Fruit fly (Drosophila melanogaster) whole organism, adult: ENCODE measurements around the gene Cpr65Eb.
A peak's percentile ranks its signal among the peaks of the same experiment; 100 is the strongest.

Experiments used
- CG11617 ChIP-seq: fragments of 200-800 bp; sonication (Bioruptor generic); optimal IDR thresholded peaks from 2 replicates; lab custom pipeline; 2017; ENCODE audit warnings: mild to moderate bottlenecking, missing biosample characterization, missing genetic modification reagents, missing genetic modification characterization
- CG12768 ChIP-seq: fragments of 200-800 bp; sonication (Bioruptor generic); optimal IDR thresholded peaks from 2 replicates; lab custom pipeline; 2017; ENCODE audit warnings: missing biosample characterization, missing genetic modification characterization, mild to moderate bottlenecking, moderate library complexity, missing genetic modification reagents
- CG14711 ChIP-seq: fragments of 200-800 bp; sonication (Bioruptor generic); optimal IDR thresholded peaks from 2 replicates; lab custom pipeline; 2018; ENCODE audit warnings: missing biosample characterization, mild to moderate bottlenecking, missing genetic modification characterization, moderate library complexity
- CG1620 ChIP-seq: fragments of 200-800 bp; sonication (Bioruptor generic); optimal IDR thresholded peaks from 2 replicates; lab custom pipeline; 2016; ENCODE audit warnings: missing biosample characterization, missing genetic modification characterization
- CG33017 ChIP-seq: fragments of 200-800 bp; sonication (Bioruptor generic); optimal IDR thresholded peaks from 2 replicates; lab custom pipeline; 2018; ENCODE audit warnings: missing biosample characterization, mild to moderate bottlenecking, missing genetic modification characterization, moderate library complexity
- CG5204 ChIP-seq: fragments of 200-800 bp; sonication (Bioruptor generic); optimal IDR thresholded peaks from 2 replicates; lab custom pipeline; 2016; ENCODE audit warnings: missing biosample characterization, missing genetic modification characterization
- CG7045 ChIP-seq: fragments of 200-800 bp; sonication (Bioruptor generic); optimal IDR thresholded peaks from 2 replicates; lab custom pipeline; 2017; ENCODE audit warnings: missing biosample characterization, mild to moderate bottlenecking, missing genetic modification characterization
- CG7101 ChIP-seq: fragments of 200-800 bp; sonication (Bioruptor generic); optimal IDR thresholded peaks from 2 replicates; lab custom pipeline; 2018; ENCODE audit warnings: missing biosample characterization, mild to moderate bottlenecking, missing genetic modification characterization, moderate library complexity
- Clk ChIP-seq: fragments of 200-800 bp; sonication (Bioruptor generic); optimal IDR thresholded peaks from 2 replicates; lab custom pipeline; 2017; ENCODE audit warnings: missing biosample characterization, missing genetic modification characterization
- Crg-1 ChIP-seq: fragments of 200-800 bp; sonication (Bioruptor generic); optimal IDR thresholded peaks from 2 replicates; lab custom pipeline; 2016; ENCODE audit warnings: missing biosample characterization, missing genetic modification characterization
- Hr96 ChIP-seq: fragments of 200-800 bp; sonication (Bioruptor generic); optimal IDR thresholded peaks from 2 replicates; lab custom pipeline; 2016; ENCODE audit warnings: missing biosample characterization, missing genetic modification characterization
- Mnt ChIP-seq: fragments of 200-800 bp; sonication (Bioruptor generic); optimal IDR thresholded peaks from 2 replicates; lab custom pipeline; 2016; ENCODE audit warnings: missing biosample characterization, mild to moderate bottlenecking, missing genetic modification characterization
- bab1 ChIP-seq: fragments of 200-800 bp; sonication (Bioruptor generic); optimal IDR thresholded peaks from 3 replicates; lab custom pipeline; 2019; ENCODE audit warnings: missing biosample characterization, mild to moderate bottlenecking, missing genetic modification characterization, moderate library complexity
- cic ChIP-seq: fragments of 200-800 bp; sonication (Bioruptor generic); optimal IDR thresholded peaks from 2 replicates; lab custom pipeline; 2017; ENCODE audit warnings: missing biosample characterization, mild to moderate bottlenecking, missing genetic modification characterization, moderate library complexity
- cnc ChIP-seq, 2 experiments: fragments of >200 bp; optimal IDR thresholded peaks; 2 replicates each; lab custom pipeline; 2017
- kay ChIP-seq: fragments of 200-800 bp; sonication (Bioruptor generic); peaks from one replicate; lab custom pipeline; 2016; ENCODE audit warnings: missing biosample characterization, missing genetic modification characterization, borderline replicate concordance
- ovo ChIP-seq: fragments of 200-800 bp; sonication (Bioruptor generic); optimal IDR thresholded peaks from 2 replicates; lab custom pipeline; 2016; ENCODE audit warnings: missing biosample characterization, missing genetic modification characterization
- pad ChIP-seq: fragments of 200-800 bp; sonication (Bioruptor generic); optimal IDR thresholded peaks from 3 replicates; lab custom pipeline; 2017; ENCODE audit warnings: missing biosample characterization, missing genetic modification characterization, mild to moderate bottlenecking, moderate library complexity, missing genetic modification reagents
- tj ChIP-seq: fragments of 200-800 bp; sonication (Bioruptor generic); optimal IDR thresholded peaks from 3 replicates; lab custom pipeline; 2017; ENCODE audit warnings: missing biosample characterization, mild to moderate bottlenecking, missing genetic modification characterization, moderate library complexity
- toe ChIP-seq: fragments of 200-800 bp; sonication (Bioruptor generic); optimal IDR thresholded peaks from 2 replicates; lab custom pipeline; 2016; ENCODE audit warnings: missing biosample characterization, missing genetic modification characterization

Cpr65Eb gene

dm6 chr3L:7122136-7122535 is 33.5 kb upstream of the Cpr65Eb start:
- no peak for TF ChIP-seq CG7045 (GFP tag; lab: Kevin White, UChicago)
- TF ChIP-seq Clk (GFP tag; lab: Kevin White, UChicago): no peak
- no peak for TF ChIP-seq CG7101 (tag; lab: Kevin White, UChicago)
- no peak for TF ChIP-seq CG11617

DNA sequence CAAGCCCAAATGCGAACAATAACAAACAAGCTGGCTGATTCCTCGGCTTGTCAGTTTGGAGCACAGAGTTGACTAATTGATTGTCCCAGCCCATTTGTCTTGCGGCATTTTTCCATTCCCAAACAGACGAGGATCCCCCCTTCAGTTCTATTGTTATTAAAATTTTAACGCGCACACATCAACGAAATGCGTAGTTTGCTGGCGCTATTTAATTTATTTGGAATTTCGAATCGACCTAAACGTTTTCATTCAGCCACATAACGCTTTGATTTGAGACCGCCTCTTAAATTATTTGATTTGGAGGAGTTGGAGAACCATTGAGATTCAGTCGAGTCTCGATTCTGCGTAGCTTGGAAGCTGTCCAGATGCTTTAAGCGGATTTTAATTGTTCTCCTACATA is 27.4 kb upstream of the Cpr65Eb start:
- TF ChIP-seq CG7101 (tag; lab: Kevin White, UChicago) (no peak), CG7045 (GFP tag; lab: Kevin White, UChicago) (no peak), CG14711 (tag; lab: Kevin White, UChicago) (no peak), CG1620 (no peak), tj (GFP tag; lab: Kevin White, UChicago) (no peak)

DNA sequence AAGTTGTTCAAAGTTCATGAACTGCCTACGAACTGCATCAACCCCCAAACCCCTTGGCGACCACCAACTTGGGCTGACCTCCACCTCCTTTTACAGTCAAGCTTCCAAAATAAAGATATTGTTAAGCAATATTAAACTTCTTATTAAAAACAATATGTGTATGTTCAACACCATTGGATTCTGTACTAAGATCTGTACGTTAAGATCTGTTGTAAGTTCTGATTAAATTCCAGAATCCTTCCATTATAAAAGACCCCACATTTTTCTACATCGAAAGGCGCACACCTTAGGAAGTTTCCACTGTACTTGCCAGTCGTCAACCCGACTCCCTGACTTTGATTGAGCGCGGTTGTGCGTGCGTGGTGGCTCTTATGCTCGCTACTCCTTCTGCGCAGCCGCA is 24.4 kb upstream of the Cpr65Eb start:
- no peak for TF ChIP-seq Clk (GFP tag; lab: Kevin White, UChicago)
- TF ChIP-seq tj (GFP tag; lab: Kevin White, UChicago): no peak
- no peak for TF ChIP-seq Crg-1 (GFP tag; lab: Kevin White, UChicago)
- TF ChIP-seq CG33017 (tag; lab: Kevin White, UChicago): no peak
- TF ChIP-seq toe: no peak
- no peak for TF ChIP-seq CG5204 (GFP tag; lab: Kevin White, UChicago)
- no peak for TF ChIP-seq Mnt
- TF ChIP-seq cic (GFP tag; lab: Kevin White, UChicago): no peak
- TF ChIP-seq CG7045 (GFP tag; lab: Kevin White, UChicago): no peak
- TF ChIP-seq CG7101 (tag; lab: Kevin White, UChicago): no peak
- TF ChIP-seq bab1 (GFP tag; lab: Kevin White, UChicago): no peak
- no peak for TF ChIP-seq kay (GFP tag; lab: Kevin White, UChicago)
- no peak for TF ChIP-seq ovo (GFP tag; lab: Kevin White, UChicago)
- TF ChIP-seq Hr96 (GFP tag; lab: Kevin White, UChicago): no peak
- TF ChIP-seq CG1620: no peak

dm6 chr3L:7105693-7106092 is 17.1 kb upstream of the Cpr65Eb start:
- no peak for TF ChIP-seq pad (GFP tag; lab: Kevin White, UChicago)
- TF ChIP-seq cic (GFP tag; lab: Kevin White, UChicago): no peak
- no peak for TF ChIP-seq CG5204 (GFP tag; lab: Kevin White, UChicago)
- no peak for TF ChIP-seq CG33017 (tag; lab: Kevin White, UChicago)
- no peak for TF ChIP-seq cnc (optimal IDR thresholded peaks at IDR 0.05; lab: Kevin White, UChicago)
- TF ChIP-seq CG14711 (tag; lab: Kevin White, UChicago): no peak
- no peak for TF ChIP-seq CG7045 (GFP tag; lab: Kevin White, UChicago)
- TF ChIP-seq CG7101 (tag; lab: Kevin White, UChicago): no peak
- no peak for TF ChIP-seq tj (GFP tag; lab: Kevin White, UChicago)
- TF ChIP-seq bab1 (GFP tag; lab: Kevin White, UChicago): no peak
- no peak for TF ChIP-seq Mnt
- no peak for TF ChIP-seq kay (GFP tag; lab: Kevin White, UChicago)
- no peak for TF ChIP-seq CG12768

- TF ChIP-seq CG5204 (GFP tag; lab: Kevin White, UChicago): no peak
- no peak for TF ChIP-seq Mnt
- TF ChIP-seq CG1620: no peak
- TF ChIP-seq CG7045 (GFP tag; lab: Kevin White, UChicago): no peak
- TF ChIP-seq toe: no peak
These were observed 15.9 kb upstream of the Cpr65Eb start for dm6 chr3L:7104485-7104884.

DNA sequence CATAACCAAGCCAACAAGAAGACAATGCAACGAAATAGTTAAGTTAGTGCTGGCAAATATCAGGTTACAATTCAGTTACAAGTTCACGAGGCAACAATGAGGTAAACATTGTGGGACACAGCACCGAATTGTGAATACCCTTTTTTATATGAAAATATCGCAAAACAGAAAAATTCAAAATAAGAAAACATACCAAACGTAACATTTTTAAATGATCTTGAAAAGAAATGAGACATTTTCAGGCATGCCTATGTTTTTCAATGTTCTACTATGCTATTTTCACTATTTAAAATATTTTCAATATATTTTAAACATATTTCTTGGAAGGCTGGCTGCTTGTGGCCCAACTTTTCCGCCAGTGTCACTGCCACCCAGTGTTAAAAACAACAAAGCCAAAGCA is 15.4 kb upstream of the Cpr65Eb start:
- TF ChIP-seq Clk (GFP tag; lab: Kevin White, UChicago) (no peak), ovo (GFP tag; lab: Kevin White, UChicago) (no peak), CG7101 (tag; lab: Kevin White, UChicago) (no peak), cnc (optimal IDR thresholded peaks at IDR 0.05; lab: Kevin White, UChicago) (no peak), Mnt (no peak), pad (GFP tag; lab: Kevin White, UChicago) (no peak), tj (GFP tag; lab: Kevin White, UChicago) (no peak), CG12768 (no peak), cic (GFP tag; lab: Kevin White, UChicago) (no peak), Crg-1 (GFP tag; lab: Kevin White, UChicago) (no peak), kay (GFP tag; lab: Kevin White, UChicago) (no peak), CG33017 (tag; lab: Kevin White, UChicago) (no peak), CG14711 (tag; lab: Kevin White, UChicago) (no peak), Hr96 (GFP tag; lab: Kevin White, UChicago) (no peak), CG7045 (GFP tag; lab: Kevin White, UChicago) (no peak), bab1 (GFP tag; lab: Kevin White, UChicago) (no peak), toe (no peak), CG5204 (GFP tag; lab: Kevin White, UChicago) (no peak), CG11617 (no peak), CG1620 (no peak)

DNA sequence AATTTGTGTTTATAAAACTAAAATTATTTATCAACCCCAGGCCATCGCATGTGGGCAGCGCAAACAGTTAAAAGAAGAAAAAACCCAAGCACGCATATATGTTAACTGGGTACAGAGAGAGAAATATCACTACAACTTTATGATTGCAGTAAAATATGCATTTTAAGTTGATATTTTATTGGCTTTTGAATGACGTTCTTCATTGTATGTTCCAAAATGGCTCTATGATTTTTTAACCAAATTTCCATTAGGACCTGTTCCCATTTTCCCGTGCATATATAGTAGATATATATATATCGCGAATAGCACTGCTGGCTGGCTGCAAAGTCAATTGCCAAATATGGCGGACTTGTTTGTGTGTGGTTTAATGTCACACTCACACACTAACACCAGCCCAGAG is 7.9 kb upstream of the Cpr65Eb start:
- TF ChIP-seq tj (GFP tag; lab: Kevin White, UChicago) (no peak), kay (GFP tag; lab: Kevin White, UChicago) (peak; percentile 18), CG11617 (no peak), bab1 (GFP tag; lab: Kevin White, UChicago) (no peak), cnc (optimal IDR thresholded peaks at IDR 0.05; lab: Kevin White, UChicago) (no peak), ovo (GFP tag; lab: Kevin White, UChicago) (no peak), CG12768 (no peak)
